Worm (Caenorhabditis elegans) whole organism, late embryonic: Measurements from ENCODE around the gene clec-61.
A peak's percentile ranks its signal among the peaks of the same experiment; 100 is the strongest.

ENCODE experiments used
- C08G9.2 ChIP-seq: sonication (generic microtip); optimal IDR thresholded peaks from 2 replicates; lab custom pipeline; 2016; ENCODE audit warnings: mild to moderate bottlenecking, missing genetic modification characterization, moderate library complexity, missing compliant biosample characterization
- C38D4.7 ChIP-seq: fragments of 200-800 bp; sonication (Bioruptor generic); optimal IDR thresholded peaks from 2 replicates; lab custom pipeline; 2018; ENCODE audit warnings: mild to moderate bottlenecking, missing genetic modification characterization, moderate library complexity, missing compliant biosample characterization
- F13H6.1 ChIP-seq: sonication (generic microtip); optimal IDR thresholded peaks from 2 replicates; lab custom pipeline; 2016; ENCODE audit warnings: missing genetic modification characterization, missing compliant biosample characterization
- K02D7.2 ChIP-seq: sonication (generic microtip); optimal IDR thresholded peaks from 2 replicates; lab custom pipeline; 2017; ENCODE audit warnings: mild to moderate bottlenecking, missing genetic modification characterization, missing compliant biosample characterization
- Y22D7AL.16 ChIP-seq: sonication (generic microtip); optimal IDR thresholded peaks from 2 replicates; lab custom pipeline; 2016; ENCODE audit warnings: missing genetic modification characterization, missing compliant biosample characterization
- ama-1 ChIP-seq: fragments of 150-350 bp; optimal IDR thresholded peaks from 2 replicates; lab custom pipeline; 2014
- ceh-14 ChIP-seq: sonication (generic microtip); optimal IDR thresholded peaks from 2 replicates; lab custom pipeline; 2016; ENCODE audit warnings: missing genotype, missing genetic modification characterization, missing compliant biosample characterization
- ceh-18 ChIP-seq: sonication (generic microtip); optimal IDR thresholded peaks from 2 replicates; lab custom pipeline; 2016; ENCODE audit warnings: missing genetic modification characterization, missing compliant biosample characterization
- ceh-19 ChIP-seq: fragments of 200-800 bp; sonication (Bioruptor generic); optimal IDR thresholded peaks from 2 replicates; lab custom pipeline; 2018; ENCODE audit warnings: mild to moderate bottlenecking, missing genetic modification characterization, missing compliant biosample characterization
- ceh-2 ChIP-seq: sonication (generic microtip); optimal IDR thresholded peaks from 2 replicates; lab custom pipeline; 2016; ENCODE audit warnings: missing genotype, missing genetic modification characterization, missing compliant biosample characterization
- ceh-24 ChIP-seq: sonication (generic microtip); optimal IDR thresholded peaks from 2 replicates; lab custom pipeline; 2016; ENCODE audit warnings: mild to moderate bottlenecking, missing genetic modification characterization, missing compliant biosample characterization
- ceh-30 ChIP-seq: fragments of 150-350 bp; optimal IDR thresholded peaks from 2 replicates; lab custom pipeline; 2014; ENCODE audit warnings: missing biosample characterization, missing genetic modification characterization
- ceh-31 ChIP-seq: sonication (generic microtip); optimal IDR thresholded peaks from 2 replicates; lab custom pipeline; 2016; ENCODE audit warnings: missing genetic modification characterization, missing compliant biosample characterization
- ceh-34 ChIP-seq: sonication (generic microtip); optimal IDR thresholded peaks from 2 replicates; lab custom pipeline; 2016; ENCODE audit warnings: mild to moderate bottlenecking, missing genetic modification characterization, missing compliant biosample characterization
- ceh-6 ChIP-seq: fragments of 200-800 bp; sonication (Bioruptor generic); optimal IDR thresholded peaks from 2 replicates; lab custom pipeline; 2018; ENCODE audit warnings: mild to moderate bottlenecking, missing genetic modification characterization, missing compliant biosample characterization
- ceh-9 ChIP-seq: sonication (generic microtip); optimal IDR thresholded peaks from 2 replicates; lab custom pipeline; 2016; ENCODE audit warnings: mild to moderate bottlenecking, missing genetic modification characterization, inconsistent platforms, missing compliant biosample characterization
- dmd-4 ChIP-seq: sonication (generic microtip); optimal IDR thresholded peaks from 2 replicates; lab custom pipeline; 2016; ENCODE audit warnings: borderline replicate concordance, missing genetic modification characterization, missing compliant biosample characterization
- dve-1 ChIP-seq: sonication (generic microtip); optimal IDR thresholded peaks from 2 replicates; lab custom pipeline; 2017; ENCODE audit warnings: antibody characterized with exemption, mild to moderate bottlenecking, missing genetic modification characterization, missing compliant biosample characterization
- elt-2 ChIP-seq: sonication (generic microtip); optimal IDR thresholded peaks from 2 replicates; lab custom pipeline; 2016; ENCODE audit warnings: missing genetic modification reagents, missing genetic modification characterization, missing compliant biosample characterization
- elt-4 ChIP-seq: sonication (generic microtip); optimal IDR thresholded peaks from 2 replicates; lab custom pipeline; 2016; ENCODE audit warnings: missing genetic modification characterization, missing compliant biosample characterization
- ets-4 ChIP-seq: sonication (generic microtip); optimal IDR thresholded peaks from 2 replicates; lab custom pipeline; 2016; ENCODE audit warnings: missing genetic modification characterization, missing compliant biosample characterization
- eyg-1 ChIP-seq: sonication (generic microtip); optimal IDR thresholded peaks from 2 replicates; lab custom pipeline; 2016; ENCODE audit warnings: missing genotype, missing genetic modification characterization, missing compliant biosample characterization
- fax-1 ChIP-seq: sonication (generic microtip); optimal IDR thresholded peaks from 2 replicates; lab custom pipeline; 2016; ENCODE audit warnings: missing genotype, missing genetic modification characterization, missing compliant biosample characterization
- fkh-6 ChIP-seq: sonication (generic microtip); optimal IDR thresholded peaks from 2 replicates; lab custom pipeline; 2016; ENCODE audit warnings: missing genetic modification characterization, missing compliant biosample characterization
- gmeb-2 ChIP-seq: sonication (generic microtip); optimal IDR thresholded peaks from 2 replicates; lab custom pipeline; 2016; ENCODE audit warnings: missing genetic modification characterization, inconsistent platforms, missing compliant biosample characterization
- hlh-30 ChIP-seq: sonication (generic microtip); optimal IDR thresholded peaks from 2 replicates; lab custom pipeline; 2017; ENCODE audit warnings: antibody characterized with exemption, missing genetic modification characterization, missing compliant biosample characterization; ENCODE audit not compliant: insufficient read depth
- hlh-8 ChIP-seq: sonication (generic microtip); optimal IDR thresholded peaks from 2 replicates; lab custom pipeline; 2016; ENCODE audit warnings: missing genotype, missing genetic modification characterization, missing compliant biosample characterization
- lim-6 ChIP-seq: sonication (generic microtip); optimal IDR thresholded peaks from 2 replicates; lab custom pipeline; 2016; ENCODE audit warnings: missing genetic modification characterization, missing compliant biosample characterization
- lin-11 ChIP-seq: fragments of 200-800 bp; sonication (Bioruptor generic); optimal IDR thresholded peaks from 2 replicates; lab custom pipeline; 2018; ENCODE audit warnings: mild to moderate bottlenecking, missing genetic modification characterization, missing compliant biosample characterization
- madf-2 ChIP-seq: sonication (generic microtip); optimal IDR thresholded peaks from 2 replicates; lab custom pipeline; 2017; ENCODE audit warnings: missing genetic modification characterization, missing compliant biosample characterization
- mec-3 ChIP-seq: sonication (generic microtip); optimal IDR thresholded peaks from 2 replicates; lab custom pipeline; 2016; ENCODE audit warnings: borderline replicate concordance, missing genetic modification characterization, missing compliant biosample characterization
- nhr-232 ChIP-seq: sonication (generic microtip); optimal IDR thresholded peaks from 2 replicates; lab custom pipeline; 2016; ENCODE audit warnings: missing genetic modification characterization, missing compliant biosample characterization
- odd-2 ChIP-seq: sonication (generic microtip); optimal IDR thresholded peaks from 2 replicates; lab custom pipeline; 2017; ENCODE audit warnings: antibody characterized with exemption, mild to moderate bottlenecking, missing genetic modification characterization, missing compliant biosample characterization
- pat-9 ChIP-seq: fragments of 200-800 bp; sonication (Bioruptor generic); optimal IDR thresholded peaks from 2 replicates; lab custom pipeline; 2018; ENCODE audit warnings: mild to moderate bottlenecking, missing genetic modification characterization, moderate library complexity, missing compliant biosample characterization
- pax-1 ChIP-seq: fragments of 150-350 bp; optimal IDR thresholded peaks from 2 replicates; lab custom pipeline; 2014; ENCODE audit warnings: missing biosample characterization, missing genetic modification characterization
- pqm-1 ChIP-seq: sonication (generic microtip); optimal IDR thresholded peaks from 2 replicates; lab custom pipeline; 2016; ENCODE audit warnings: missing genetic modification characterization, missing compliant biosample characterization
- pros-1 ChIP-seq: fragments of 150-350 bp; optimal IDR thresholded peaks from 2 replicates; lab custom pipeline; 2014; ENCODE audit warnings: missing biosample characterization, missing genetic modification reagents, missing genetic modification characterization
- ref-2 ChIP-seq: sonication (generic microtip); optimal IDR thresholded peaks from 2 replicates; lab custom pipeline; 2016; ENCODE audit warnings: missing genetic modification characterization, missing compliant biosample characterization
- rnt-1 ChIP-seq: sonication (generic microtip); optimal IDR thresholded peaks from 2 replicates; lab custom pipeline; 2016; ENCODE audit warnings: missing genetic modification characterization, missing compliant biosample characterization
- sox-2 ChIP-seq: fragments of 200-800 bp; sonication (Bioruptor generic); IDR thresholded peaks from 2 replicates; pipeline ENCODE4 v1.3.6; 2022; ENCODE audit warnings: missing genetic modification reagents, missing genetic modification characterization, missing compliant biosample characterization
- sox-4 ChIP-seq: sonication (generic microtip); optimal IDR thresholded peaks from 2 replicates; lab custom pipeline; 2017; ENCODE audit warnings: mild to moderate bottlenecking, missing genetic modification characterization, inconsistent platforms, missing compliant biosample characterization
- syd-9 ChIP-seq: sonication (generic microtip); optimal IDR thresholded peaks from 2 replicates; lab custom pipeline; 2016; ENCODE audit warnings: mild to moderate bottlenecking, missing genetic modification characterization, moderate library complexity, missing compliant biosample characterization
- tbx-7 ChIP-seq: sonication (generic microtip); optimal IDR thresholded peaks from 2 replicates; lab custom pipeline; 2016; ENCODE audit warnings: missing genotype, missing genetic modification characterization, missing compliant biosample characterization
- ttx-3 ChIP-seq: sonication (generic microtip); optimal IDR thresholded peaks from 2 replicates; lab custom pipeline; 2016; ENCODE audit warnings: missing genetic modification reagents, missing genetic modification characterization, missing compliant biosample characterization
- unc-42 ChIP-seq: sonication (generic microtip); optimal IDR thresholded peaks from 2 replicates; lab custom pipeline; 2016; ENCODE audit warnings: missing genotype, missing genetic modification characterization, missing compliant biosample characterization
- unc-86 ChIP-seq: sonication (generic microtip); optimal IDR thresholded peaks from 2 replicates; lab custom pipeline; 2016; ENCODE audit warnings: missing genetic modification characterization, missing compliant biosample characterization
- zip-5 ChIP-seq: sonication (generic microtip); optimal IDR thresholded peaks from 2 replicates; lab custom pipeline; 2016; ENCODE audit warnings: missing genetic modification characterization, missing compliant biosample characterization

Gene clec-61

DNA sequence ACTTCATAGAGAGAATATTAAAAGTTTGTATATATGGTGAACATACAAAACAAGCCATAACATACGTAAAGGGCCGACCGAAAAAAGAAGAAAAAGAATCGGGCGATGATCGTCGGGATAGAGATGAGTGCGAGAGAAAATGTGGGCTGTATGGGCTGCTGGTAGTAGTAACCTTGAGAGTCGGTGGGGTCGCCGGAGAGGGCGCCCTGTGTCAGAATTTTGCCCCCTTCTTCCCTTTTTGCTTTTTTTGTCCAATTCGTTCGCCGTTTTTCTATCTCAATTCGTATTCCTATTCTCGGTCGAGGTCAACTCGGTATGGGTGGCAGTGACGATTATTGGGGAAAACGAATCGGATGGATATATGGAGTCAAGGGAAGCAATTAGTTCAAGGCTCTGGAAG lies 15.6 kb upstream of the clec-61 start:
- TF ChIP-seq ceh-9 (tag; lab: Kevin White, UChicago) (no peak), syd-9 (tag; lab: Kevin White, UChicago) (no peak), C08G9.2 (tag; lab: Kevin White, UChicago) (no peak), fax-1 (no peak), pros-1 (tag; lab: Kevin White, UChicago) (no peak), ref-2 (no peak), F13H6.1 (tag; lab: Kevin White, UChicago) (no peak), fkh-6 (tag; lab: Kevin White, UChicago) (no peak), madf-2 (tag; lab: Kevin White, UChicago) (no peak), dve-1 (tag; lab: Kevin White, UChicago) (no peak)

DNA sequence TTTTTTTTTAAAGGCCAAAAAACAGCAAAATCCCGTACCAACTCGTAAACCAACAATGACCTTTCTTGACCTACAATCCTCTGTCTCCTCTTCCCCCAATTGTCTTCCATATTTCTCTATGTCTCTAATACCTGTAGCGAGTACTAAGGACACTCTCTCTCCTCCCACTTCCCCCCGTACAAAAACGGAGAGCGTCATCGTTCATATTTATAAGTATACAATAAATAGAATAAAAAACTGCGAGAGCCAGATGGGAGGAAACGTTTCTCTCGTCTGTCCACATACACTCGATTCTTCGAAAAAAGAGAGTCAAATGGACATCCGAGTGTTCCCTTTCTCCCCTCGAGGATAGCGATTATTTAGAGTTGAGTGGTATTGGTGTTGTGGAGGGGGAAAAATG lies 14.4 kb upstream of the clec-61 start:
- TF ChIP-seq lin-11 (tag; lab: Kevin White, UChicago) (no peak), ref-2 (no peak), pax-1 (tag; lab: Kevin White, UChicago) (no peak), syd-9 (tag; lab: Kevin White, UChicago) (no peak), fkh-6 (tag; lab: Kevin White, UChicago) (no peak), tbx-7 (no peak), rnt-1 (tag; lab: Kevin White, UChicago) (no peak), zip-5 (tag; lab: Kevin White, UChicago) (no peak), ets-4 (tag; lab: Kevin White, UChicago) (no peak), ceh-30 (tag; lab: Kevin White, UChicago) (no peak), lim-6 (tag; lab: Kevin White, UChicago) (no peak), sox-4 (tag; lab: Kevin White, UChicago) (no peak), odd-2 (no peak), ceh-31 (no peak)

DNA sequence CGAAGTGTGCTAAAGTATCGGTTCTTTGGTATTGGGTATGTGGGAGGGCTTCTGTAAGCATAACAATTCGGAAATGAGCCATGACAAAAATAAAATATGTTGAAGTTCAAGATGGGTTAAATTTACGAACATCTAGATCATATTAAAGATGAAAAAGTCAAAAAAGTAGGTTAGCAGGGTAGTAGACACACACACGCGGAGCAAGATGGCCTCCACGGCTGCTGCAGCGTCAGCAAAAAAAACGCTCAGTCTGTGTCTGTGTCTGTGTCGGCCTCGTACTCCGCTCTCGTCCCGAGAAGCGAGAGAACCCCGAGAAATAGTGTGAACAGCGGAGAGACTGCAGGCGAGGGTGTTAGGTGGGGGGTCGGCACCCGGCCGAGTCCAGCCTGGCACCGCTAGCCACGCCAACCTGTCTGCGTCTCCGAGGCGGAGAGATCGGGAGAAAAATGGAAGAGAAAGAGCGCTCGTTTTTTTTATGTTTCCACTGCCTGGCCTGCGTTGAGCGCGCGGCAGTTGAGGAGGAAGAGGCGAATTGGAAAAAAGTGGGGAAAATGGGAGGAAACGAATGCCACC lies 12.2 kb upstream of the clec-61 start, which contains the start of gene myrf-1:
Gene myrf-1 (minus strand): TSS at position 51 of the 573 bp plus-strand sequence.
- TF ChIP-seq pat-9 (no peak), fkh-6 (tag; lab: Kevin White, UChicago) (peak; percentile 59), ama-1 (lab: Kevin White, UChicago) (no peak), ets-4 (tag; lab: Kevin White, UChicago) (peak; percentile 56), ceh-31 (peak; percentile 88), unc-42 (tag; lab: Kevin White, UChicago) (peak; percentile 70), hlh-8 (peak; percentile 44), syd-9 (tag; lab: Kevin White, UChicago) (peak; percentile 70), Y22D7AL.16 (tag; lab: Kevin White, UChicago) (no peak), dve-1 (tag; lab: Kevin White, UChicago) (peak; percentile 18), ceh-9 (tag; lab: Kevin White, UChicago) (no peak), hlh-30 (peak; percentile 55), eyg-1 (tag; lab: Kevin White, UChicago) (no peak), elt-2 (tag; lab: Kevin White, UChicago) (peak; percentile 17), madf-2 (tag; lab: Kevin White, UChicago) (peak; percentile 6), ceh-2 (peak; percentile 45), C38D4.7 (GFP tag; lab: Kevin White, UChicago) (no peak), C08G9.2 (tag; lab: Kevin White, UChicago) (peak; percentile 77), nhr-232 (peak; percentile 40), ceh-34 (tag; lab: Kevin White, UChicago) (peak; percentile 86), dmd-4 (no peak), lin-11 (tag; lab: Kevin White, UChicago) (peak; percentile 28), mec-3 (tag; lab: Kevin White, UChicago) (no peak), ceh-18 (tag; lab: Kevin White, UChicago) (peak; percentile 89), pqm-1 (tag; lab: Kevin White, UChicago) (peak; percentile 80), K02D7.2 (no peak), ceh-14 (tag; lab: Kevin White, UChicago) (peak; percentile 41), sox-2 (no peak), ceh-24 (tag; lab: Kevin White, UChicago) (no peak), tbx-7 (peak; percentile 35), ceh-19 (GFP tag; lab: Kevin White, UChicago) (peak; percentile 58), elt-4 (no peak), ttx-3 (tag; lab: Kevin White, UChicago) (no peak), ceh-6 (GFP tag; lab: Kevin White, UChicago) (peak; percentile 21), unc-86 (tag; lab: Kevin White, UChicago) (peak; percentile 36), rnt-1 (tag; lab: Kevin White, UChicago) (peak; percentile 35), gmeb-2 (tag; lab: Kevin White, UChicago) (no peak)
